Fruit fly (Drosophila melanogaster): ENCODE results near the gene rau.

rau gene

DNA sequence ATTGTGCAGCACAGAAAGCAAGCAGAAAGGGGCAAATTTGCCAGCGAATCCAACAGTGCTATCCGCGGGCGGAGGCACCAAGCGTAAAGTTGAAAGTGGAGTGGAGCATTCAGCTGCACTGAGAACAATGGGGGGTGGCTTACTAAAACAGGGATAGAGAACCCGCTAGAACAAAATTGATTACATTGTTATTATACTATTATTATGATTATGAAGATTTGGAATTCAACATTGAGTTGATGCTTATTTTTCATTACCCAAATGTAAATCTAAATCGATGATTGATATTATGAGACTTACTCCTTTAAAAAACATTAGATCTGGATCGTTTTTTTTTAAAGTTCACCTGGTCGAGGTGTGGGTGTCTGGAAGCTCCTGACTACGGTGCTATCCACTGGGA, 22.3 kb upstream of the rau start:
- TF ChIP-seq CG6276 (GFP tag; optimal IDR thresholded peaks at IDR 0.05), result peak; percentile 22
- TF ChIP-seq Sox14 (GFP tag; optimal IDR thresholded peaks at IDR 0.05), result peak; percentile 4
- peak; percentile 39; the same call in 1 of the 3 replicates for TF ChIP-seq eg (GFP tag; IDR thresholded peaks at IDR 0.05)
- peak; percentile 19 for TF ChIP-seq CG3919 (GFP tag; optimal IDR thresholded peaks at IDR 0.05)
- peak; percentile 54 for TF ChIP-seq CG32006 (GFP tag; optimal IDR thresholded peaks at IDR 0.05)
- no peak for TF ChIP-seq CG31627 (GFP tag; optimal IDR thresholded peaks at IDR 0.05)
- TF ChIP-seq CG4318 (GFP tag; optimal IDR thresholded peaks at IDR 0.05), result no peak
- TF ChIP-seq esn (GFP tag; optimal IDR thresholded peaks at IDR 0.05), result no peak
- peak; percentile 53 for TF ChIP-seq Eip78C (GFP tag)
- TF ChIP-seq pdm3 (GFP tag; optimal IDR thresholded peaks at IDR 0.05), result peak; percentile 2
- peak; percentile 23 for TF ChIP-seq achi (GFP tag; optimal IDR thresholded peaks at IDR 0.05)
- peak; percentile 12 for TF ChIP-seq Hr4 (GFP tag; optimal IDR thresholded peaks at IDR 0.05)
- TF ChIP-seq CG8119 (GFP tag; IDR thresholded peaks at IDR 0.05), result peak; percentile 35; the same call in 1 of the 3 replicates
- peak in 1 of 2 experiments; percentile 4 for TF ChIP-seq salr (GFP tag; optimal IDR thresholded peaks at IDR 0.05)
- peak; percentile 37 for TF ChIP-seq CG15336 (GFP tag; IDR thresholded peaks at IDR 0.05)
- no peak for TF ChIP-seq dsx (GFP tag; optimal IDR thresholded peaks at IDR 0.05; ENCODE audit: poor library complexity, severe bottlenecking)

DNA sequence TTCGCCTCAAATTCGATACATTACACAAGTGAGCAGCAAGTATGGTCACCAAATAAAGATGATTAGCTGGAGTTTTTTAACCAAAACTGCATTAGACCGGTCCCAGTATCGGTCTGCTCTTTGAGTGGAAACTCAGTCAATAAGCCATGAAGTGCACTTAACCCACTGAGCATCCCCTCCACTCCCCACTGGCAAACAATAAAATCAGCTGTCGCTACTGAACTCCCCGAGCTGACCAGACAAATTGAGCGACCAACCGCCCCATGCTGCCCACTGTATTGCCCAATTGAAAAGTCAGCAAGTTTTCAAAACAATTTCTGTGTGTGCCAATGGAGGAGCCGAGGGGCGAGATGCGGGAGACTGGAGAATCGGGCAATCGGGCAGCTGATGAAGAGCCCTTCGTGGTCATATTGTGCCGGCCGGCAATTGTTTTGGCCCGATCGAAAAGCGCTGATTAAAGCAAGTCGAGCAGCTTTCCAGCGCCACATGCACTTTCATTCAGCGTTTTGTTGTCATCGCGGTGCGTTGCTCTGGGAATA, 19.9 kb upstream of the rau start:
- TF ChIP-seq Eip78C (GFP tag), result peak; percentile 23
- no peak for TF ChIP-seq Sox14 (GFP tag; optimal IDR thresholded peaks at IDR 0.05)
- peak; percentile 11 for TF ChIP-seq Blimp-1 (GFP tag; optimal IDR thresholded peaks at IDR 0.05)
- no peak for TF ChIP-seq spab (GFP tag; optimal IDR thresholded peaks at IDR 0.05)
- no peak for TF ChIP-seq achi (GFP tag; optimal IDR thresholded peaks at IDR 0.05)
- TF ChIP-seq Sox102F (GFP tag; optimal IDR thresholded peaks at IDR 0.05), result no peak
- TF ChIP-seq CG6854 (GFP tag; optimal IDR thresholded peaks at IDR 0.05), result no peak

DNA sequence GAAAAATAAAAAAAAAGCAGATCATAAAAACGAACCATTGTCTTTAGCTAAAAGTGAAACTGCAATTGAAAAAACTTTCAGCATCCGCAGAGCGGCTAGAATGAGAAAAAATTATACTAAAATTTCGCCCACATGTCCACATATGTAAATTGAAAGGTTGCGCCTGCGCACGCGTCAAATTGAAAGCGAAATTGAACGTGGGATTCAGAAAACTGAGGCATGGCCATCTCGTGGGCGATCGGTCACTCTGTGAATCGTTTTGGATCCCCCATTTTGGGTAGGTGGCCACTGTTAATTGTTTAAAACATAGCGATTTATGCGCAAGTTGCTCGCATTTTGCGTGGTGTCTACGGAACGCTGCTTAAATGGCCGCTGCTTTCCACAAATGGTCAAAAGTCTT, 15.2 kb upstream of the rau start:
- TF ChIP-seq Hr38 (GFP tag; optimal IDR thresholded peaks at IDR 0.05), result no peak
- TF ChIP-seq fd59A (GFP tag; optimal IDR thresholded peaks at IDR 0.05), result no peak
- no peak for TF ChIP-seq fd85E (GFP tag; optimal IDR thresholded peaks at IDR 0.05)
- TF ChIP-seq dsx (GFP tag; optimal IDR thresholded peaks at IDR 0.05; ENCODE audit: poor library complexity, severe bottlenecking), result no peak
- no peak for TF ChIP-seq Eip93F (GFP tag; optimal IDR thresholded peaks at IDR 0.05)
- no peak for TF ChIP-seq net (GFP tag; optimal IDR thresholded peaks at IDR 0.05)

DNA sequence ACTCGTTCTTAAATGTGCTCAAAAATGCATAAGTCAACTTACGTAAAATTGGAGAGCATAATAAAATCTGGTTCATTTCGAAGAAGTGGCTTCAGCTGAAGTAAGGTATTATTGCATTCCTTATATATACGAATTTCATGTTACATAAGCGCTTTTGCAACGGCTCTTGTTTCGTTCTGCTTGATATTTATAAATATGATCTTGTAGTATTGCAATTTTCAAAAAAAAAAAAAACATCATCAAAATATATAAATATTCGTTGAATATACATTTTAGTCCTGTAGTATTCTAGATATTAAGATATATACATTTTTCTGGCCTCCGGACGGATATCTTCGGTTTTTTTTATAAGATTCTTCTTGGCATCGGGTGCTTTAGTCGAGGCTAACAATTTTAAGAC, 14.5 kb upstream of the rau start, which contains the start of gene Acp26Aa:
Acp26Aa (minus strand) TSS at position 101 of the 400 bp plus-strand sequence.
- TF ChIP-seq svp (GFP tag) (peak; percentile 5), cyc (GFP tag; optimal IDR thresholded peaks at IDR 0.05) (no peak)

DNA sequence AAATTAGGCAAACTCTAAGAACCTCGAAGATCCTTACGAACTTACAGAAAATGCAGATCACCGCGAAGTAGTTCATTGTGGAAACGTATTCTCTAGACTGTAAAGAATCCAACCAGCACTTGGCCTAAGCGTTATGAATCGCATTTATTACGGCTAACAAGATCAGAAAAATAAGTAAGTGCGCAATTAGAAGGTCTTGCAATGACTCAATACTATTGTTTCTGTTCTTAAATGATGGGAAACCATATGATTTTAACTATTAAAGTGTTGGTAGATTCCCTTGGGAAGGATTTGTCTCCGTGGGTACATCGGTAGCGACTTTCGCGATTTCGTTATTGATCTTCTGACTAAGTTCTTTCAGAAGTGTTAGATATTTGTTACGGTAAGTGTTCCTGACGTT, 13.5 kb upstream of the rau start, which contains the start of gene Acp26Ab:
Acp26Ab (minus strand) TSS at position 101 of the 400 bp plus-strand sequence.
- TF ChIP-seq CG32006 (GFP tag; optimal IDR thresholded peaks at IDR 0.05), result no peak
- TF ChIP-seq salr (GFP tag; optimal IDR thresholded peaks at IDR 0.05), result no peak
- TF ChIP-seq CG6276 (GFP tag; optimal IDR thresholded peaks at IDR 0.05), result no peak
- TF ChIP-seq ss (GFP tag; optimal IDR thresholded peaks at IDR 0.05), result no peak
- TF ChIP-seq pdm3 (GFP tag; optimal IDR thresholded peaks at IDR 0.05), result no peak
- TF ChIP-seq CG9139 (GFP tag; optimal IDR thresholded peaks at IDR 0.05), result no peak
- TF ChIP-seq CG8119 (GFP tag; IDR thresholded peaks at IDR 0.05), result no peak
- TF ChIP-seq CG6808 (GFP tag; optimal IDR thresholded peaks at IDR 0.05), result no peak
- no peak for TF ChIP-seq CG8319 (GFP tag; optimal IDR thresholded peaks at IDR 0.05)
- TF ChIP-seq CG16779 (tag; optimal IDR thresholded peaks at IDR 0.05), result no peak
- TF ChIP-seq Smox (GFP tag; optimal IDR thresholded peaks at IDR 0.05), result no peak
- TF ChIP-seq CG10669 (GFP tag; optimal IDR thresholded peaks at IDR 0.05), result no peak
- TF ChIP-seq net (GFP tag; optimal IDR thresholded peaks at IDR 0.05), result no peak
- no peak for TF ChIP-seq achi (GFP tag; optimal IDR thresholded peaks at IDR 0.05)
- no peak for TF ChIP-seq CG6792 (GFP tag; optimal IDR thresholded peaks at IDR 0.05)

Measured in whole organism, prepupa.